Worm (Caenorhabditis elegans): ENCODE results near the gene timm-17B.1.

The timm-17B.1 gene

ce11 chrIV:4745422-4745821, at the start of gene timm-17B.1:
timm-17B.1 (minus strand) TSS chrIV:4745492.
- no peak for TF ChIP-seq ref-1 (GFP tag; conservative IDR thresholded peaks at IDR 0.05)
- TF ChIP-seq ztf-29 (GFP tag; IDR thresholded peaks at IDR 0.05) = no peak
- no peak for TF ChIP-seq tab-1 (GFP tag; IDR thresholded peaks at IDR 0.05)
- TF ChIP-seq T22C8.4 (GFP tag; IDR thresholded peaks at IDR 0.05) = no peak

- TF ChIP-seq flt-1 (GFP tag; IDR thresholded peaks at IDR 0.05) (no peak), klf-2 (GFP tag; conservative IDR thresholded peaks at IDR 0.05) (no peak), med-1 (GFP tag; optimal IDR thresholded peaks at IDR 0.05; ENCODE audit: insufficient read depth) (no peak), cog-1 (tag; optimal IDR thresholded peaks at IDR 0.05) (no peak), tab-1 (GFP tag; IDR thresholded peaks at IDR 0.05) (no peak), ref-1 (GFP tag; conservative IDR thresholded peaks at IDR 0.05) (no peak), ztf-29 (GFP tag; IDR thresholded peaks at IDR 0.05) (no peak), T22C8.4 (GFP tag; IDR thresholded peaks at IDR 0.05) (no peak), ztf-23 (GFP tag; IDR thresholded peaks at IDR 0.05) (no peak)
These were observed 44.2 kb upstream of the timm-17B.1 start, which contains the start of gene R11E3.1 for ce11 chrIV:4789445-4789844. R11E3.1 (plus strand) TSS chrIV:4789745.

- TF ChIP-seq T22C8.4 (GFP tag; IDR thresholded peaks at IDR 0.05) = no peak
These were observed 43.0 kb upstream of the timm-17B.1 start, which contains the start of gene nhr-104 for ce11 chrIV:4788332-4788731. nhr-104 (minus strand) TSS chrIV:4788692.

- TF ChIP-seq flt-1 (GFP tag; IDR thresholded peaks at IDR 0.05) (no peak), med-1 (GFP tag; optimal IDR thresholded peaks at IDR 0.05; ENCODE audit: insufficient read depth) (no peak), T22C8.4 (GFP tag; IDR thresholded peaks at IDR 0.05) (no peak), ztf-23 (GFP tag; IDR thresholded peaks at IDR 0.05) (no peak), tab-1 (GFP tag; IDR thresholded peaks at IDR 0.05) (no peak), cog-1 (tag; optimal IDR thresholded peaks at IDR 0.05) (no peak), klf-2 (GFP tag; conservative IDR thresholded peaks at IDR 0.05) (no peak), ref-1 (GFP tag; conservative IDR thresholded peaks at IDR 0.05) (no peak), ztf-29 (GFP tag; IDR thresholded peaks at IDR 0.05) (no peak)
These were observed 35.8 kb upstream of the timm-17B.1 start for ce11 chrIV:4781123-4781522.

ce11 chrIV:4780129-4780528, 34.8 kb upstream of the timm-17B.1 start, which contains the start of gene set-15:
set-15 (minus strand) TSS chrIV:4780229.
- no peak for TF ChIP-seq tab-1 (GFP tag; IDR thresholded peaks at IDR 0.05)
- no peak for TF ChIP-seq klf-2 (GFP tag; conservative IDR thresholded peaks at IDR 0.05)

ce11 chrIV:4776501-4776900, 31.2 kb upstream of the timm-17B.1 start:
- TF ChIP-seq klf-2 (GFP tag; conservative IDR thresholded peaks at IDR 0.05) (no peak), ztf-29 (GFP tag; IDR thresholded peaks at IDR 0.05) (no peak), ztf-23 (GFP tag; IDR thresholded peaks at IDR 0.05) (no peak), flt-1 (GFP tag; IDR thresholded peaks at IDR 0.05) (no peak), cog-1 (tag; optimal IDR thresholded peaks at IDR 0.05) (no peak), T22C8.4 (GFP tag; IDR thresholded peaks at IDR 0.05) (no peak), med-1 (GFP tag; optimal IDR thresholded peaks at IDR 0.05; ENCODE audit: insufficient read depth) (no peak), tab-1 (GFP tag; IDR thresholded peaks at IDR 0.05) (no peak), ref-1 (GFP tag; conservative IDR thresholded peaks at IDR 0.05) (no peak)

- TF ChIP-seq med-1 (GFP tag; optimal IDR thresholded peaks at IDR 0.05; ENCODE audit: insufficient read depth) (no peak), T22C8.4 (GFP tag; IDR thresholded peaks at IDR 0.05) (no peak), ztf-23 (GFP tag; IDR thresholded peaks at IDR 0.05) (no peak)
These were observed 30.7 kb upstream of the timm-17B.1 start, which contains the start of gene R11E3.19 for ce11 chrIV:4776001-4776400. R11E3.19 (minus strand) TSS chrIV:4776101.

- no peak for TF ChIP-seq med-1 (GFP tag; optimal IDR thresholded peaks at IDR 0.05; ENCODE audit: insufficient read depth)
- no peak for TF ChIP-seq klf-2 (GFP tag; conservative IDR thresholded peaks at IDR 0.05)
- TF ChIP-seq ztf-23 (GFP tag; IDR thresholded peaks at IDR 0.05) = no peak
- no peak for TF ChIP-seq cog-1 (tag; optimal IDR thresholded peaks at IDR 0.05)
- no peak for TF ChIP-seq ztf-29 (GFP tag; IDR thresholded peaks at IDR 0.05)
- no peak for TF ChIP-seq tab-1 (GFP tag; IDR thresholded peaks at IDR 0.05)
- no peak for TF ChIP-seq ref-1 (GFP tag; conservative IDR thresholded peaks at IDR 0.05)
- no peak for TF ChIP-seq flt-1 (GFP tag; IDR thresholded peaks at IDR 0.05)
- no peak for TF ChIP-seq T22C8.4 (GFP tag; IDR thresholded peaks at IDR 0.05)
These were observed 26.5 kb upstream of the timm-17B.1 start, which contains the start of gene R11E3.2 for ce11 chrIV:4771792-4772191. R11E3.2 (plus strand) TSS chrIV:4772092.

ce11 chrIV:4764422-4764821, 19.1 kb upstream of the timm-17B.1 start, which contains the start of gene npp-26:
npp-26 (plus strand) TSS chrIV:4764722.
- TF ChIP-seq flt-1 (GFP tag; IDR thresholded peaks at IDR 0.05) (no peak), T22C8.4 (GFP tag; IDR thresholded peaks at IDR 0.05) (no peak), tab-1 (GFP tag; IDR thresholded peaks at IDR 0.05) (no peak), ref-1 (GFP tag; conservative IDR thresholded peaks at IDR 0.05) (no peak), ztf-29 (GFP tag; IDR thresholded peaks at IDR 0.05) (no peak), klf-2 (GFP tag; conservative IDR thresholded peaks at IDR 0.05) (no peak), med-1 (GFP tag; optimal IDR thresholded peaks at IDR 0.05; ENCODE audit: insufficient read depth) (no peak), cog-1 (tag; optimal IDR thresholded peaks at IDR 0.05) (no peak), ztf-23 (GFP tag; IDR thresholded peaks at IDR 0.05) (no peak)

- no peak for TF ChIP-seq T22C8.4 (GFP tag; IDR thresholded peaks at IDR 0.05)
- no peak for TF ChIP-seq cog-1 (tag; optimal IDR thresholded peaks at IDR 0.05)
- no peak for TF ChIP-seq ref-1 (GFP tag; conservative IDR thresholded peaks at IDR 0.05)
- TF ChIP-seq flt-1 (GFP tag; IDR thresholded peaks at IDR 0.05) = no peak
- TF ChIP-seq ztf-29 (GFP tag; IDR thresholded peaks at IDR 0.05) = no peak
- TF ChIP-seq tab-1 (GFP tag; IDR thresholded peaks at IDR 0.05) = no peak
- TF ChIP-seq klf-2 (GFP tag; conservative IDR thresholded peaks at IDR 0.05) = no peak
- TF ChIP-seq med-1 (GFP tag; optimal IDR thresholded peaks at IDR 0.05; ENCODE audit: insufficient read depth) = no peak
- TF ChIP-seq ztf-23 (GFP tag; IDR thresholded peaks at IDR 0.05) = no peak
These were observed 18.6 kb upstream of the timm-17B.1 start, which contains the start of gene Y17G9B.2 for ce11 chrIV:4763844-4764243. Y17G9B.2 (plus strand) TSS chrIV:4764144.

All from whole organism, midembryonic.